Worm (Caenorhabditis elegans): ENCODE measurements around the gene F29A7.8.

Gene F29A7.8

DNA sequence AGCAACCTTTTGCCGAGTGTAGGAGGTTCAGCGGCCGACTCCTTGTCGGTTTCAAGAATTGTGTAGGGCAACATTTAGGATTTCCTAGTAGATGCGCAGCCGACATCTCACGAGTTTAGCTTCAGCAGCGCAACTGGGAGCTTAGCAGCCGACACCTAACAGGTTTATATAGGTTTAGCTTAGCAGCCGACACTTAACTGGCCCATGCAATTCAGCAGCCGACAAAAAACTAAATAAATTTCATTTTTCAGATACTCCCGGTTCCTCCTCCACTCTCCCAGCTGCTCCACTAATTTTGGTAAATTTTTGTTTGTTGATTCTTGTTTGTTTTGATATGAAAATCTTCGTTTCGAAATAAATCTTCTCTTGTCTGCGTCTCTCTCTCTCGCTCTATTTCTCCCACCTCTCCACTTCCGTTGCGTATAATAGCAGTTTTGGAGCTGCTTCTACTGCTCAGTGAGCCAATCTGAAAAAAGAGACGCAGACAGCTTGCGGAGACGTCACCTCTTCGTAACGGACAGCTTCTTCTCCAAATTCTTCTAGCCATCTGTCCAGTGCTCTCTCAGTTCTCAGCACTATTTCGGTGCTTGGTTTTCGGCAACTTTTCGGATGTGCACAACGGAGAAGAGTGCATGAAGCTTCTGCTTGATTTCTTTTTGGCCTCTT is 9.8 kb downstream of the F29A7.8 start:
- TF ChIP-seq nhr-237 (tag; optimal IDR thresholded peaks at IDR 0.05) (no peak), ceh-39 (tag; optimal IDR thresholded peaks at IDR 0.05) (no peak), mab-5 (tag; optimal IDR thresholded peaks at IDR 0.05) (no peak), mep-1 (tag; optimal IDR thresholded peaks at IDR 0.05) (peak; percentile 48), unc-39 (tag; optimal IDR thresholded peaks at IDR 0.05) (no peak), ceh-43 (GFP tag; optimal IDR thresholded peaks at IDR 0.05) (no peak), nhr-12 (tag; optimal IDR thresholded peaks at IDR 0.05) (no peak), cnd-1 (tag; optimal IDR thresholded peaks at IDR 0.05) (no peak), tbx-8 (GFP tag; optimal IDR thresholded peaks at IDR 0.05) (no peak), lsy-2 (tag; optimal IDR thresholded peaks at IDR 0.05) (no peak), zip-8 (tag; optimal IDR thresholded peaks at IDR 0.05) (no peak), mls-2 (tag; optimal IDR thresholded peaks at IDR 0.05) (no peak), snpc-4 (tag; optimal IDR thresholded peaks at IDR 0.05) (no peak), sptf-1 (tag; optimal IDR thresholded peaks at IDR 0.05) (no peak), M03D4.4 (tag; optimal IDR thresholded peaks at IDR 0.05) (no peak), sem-2 (GFP tag; optimal IDR thresholded peaks at IDR 0.05) (no peak), bed-3 (GFP tag; optimal IDR thresholded peaks at IDR 0.05) (no peak), ceh-83 (GFP tag; optimal IDR thresholded peaks at IDR 0.05) (no peak), elt-1 (tag; optimal IDR thresholded peaks at IDR 0.05; ENCODE audit: borderline replicate concordance, insufficient read depth) (no peak), nhr-76 (tag; optimal IDR thresholded peaks at IDR 0.05) (no peak), nhr-2 (tag; optimal IDR thresholded peaks at IDR 0.05) (no peak), unc-120 (tag; optimal IDR thresholded peaks at IDR 0.05; ENCODE audit: poor library complexity, severe bottlenecking) (no peak), ztf-11 (tag; optimal IDR thresholded peaks at IDR 0.05) (no peak), ham-2 (GFP tag; optimal IDR thresholded peaks at IDR 0.05) (no peak), unc-62 (GFP tag; optimal IDR thresholded peaks at IDR 0.05) (peak; percentile 73), ces-1 (GFP tag; optimal IDR thresholded peaks at IDR 0.05) (peak; percentile 80)

DNA sequence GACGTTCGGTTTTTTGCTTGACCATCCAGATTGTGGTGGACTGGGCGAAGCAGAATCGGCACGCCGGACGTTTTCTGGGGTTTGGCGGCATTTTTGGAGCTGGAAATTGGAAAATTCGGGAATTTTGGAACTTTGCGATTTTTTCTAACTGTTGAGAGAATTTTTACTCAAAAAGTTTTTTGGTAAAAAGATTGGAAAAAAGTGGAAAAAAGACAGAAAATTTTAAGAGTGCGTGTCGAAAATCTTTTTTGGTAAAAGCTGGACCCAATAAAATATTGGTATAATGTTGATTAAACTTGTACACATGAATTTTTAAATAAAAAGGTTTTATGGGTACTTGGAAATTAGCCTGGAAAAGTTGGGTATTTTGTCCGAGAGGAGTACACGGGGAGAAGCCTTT is 15.6 kb downstream of the F29A7.8 start, which contains the start of gene T05A8.7:
T05A8.7 (minus strand) TSS at position 101 of the 400 bp plus-strand sequence.
- TF ChIP-seq nhr-28 (tag; optimal IDR thresholded peaks at IDR 0.05) (no peak), drap-1 (GFP tag; optimal IDR thresholded peaks at IDR 0.05) (no peak), mep-1 (tag; optimal IDR thresholded peaks at IDR 0.05) (no peak), snpc-4 (tag; optimal IDR thresholded peaks at IDR 0.05) (no peak), mls-2 (tag; optimal IDR thresholded peaks at IDR 0.05) (no peak), ztf-11 (tag; optimal IDR thresholded peaks at IDR 0.05) (no peak), unc-62 (GFP tag; optimal IDR thresholded peaks at IDR 0.05) (no peak), nhr-237 (tag; optimal IDR thresholded peaks at IDR 0.05) (no peak), elt-3 (tag; optimal IDR thresholded peaks at IDR 0.05) (no peak), mab-5 (tag; optimal IDR thresholded peaks at IDR 0.05) (no peak), ceh-43 (GFP tag; optimal IDR thresholded peaks at IDR 0.05) (no peak), flh-1 (GFP tag; optimal IDR thresholded peaks at IDR 0.05) (no peak)

DNA sequence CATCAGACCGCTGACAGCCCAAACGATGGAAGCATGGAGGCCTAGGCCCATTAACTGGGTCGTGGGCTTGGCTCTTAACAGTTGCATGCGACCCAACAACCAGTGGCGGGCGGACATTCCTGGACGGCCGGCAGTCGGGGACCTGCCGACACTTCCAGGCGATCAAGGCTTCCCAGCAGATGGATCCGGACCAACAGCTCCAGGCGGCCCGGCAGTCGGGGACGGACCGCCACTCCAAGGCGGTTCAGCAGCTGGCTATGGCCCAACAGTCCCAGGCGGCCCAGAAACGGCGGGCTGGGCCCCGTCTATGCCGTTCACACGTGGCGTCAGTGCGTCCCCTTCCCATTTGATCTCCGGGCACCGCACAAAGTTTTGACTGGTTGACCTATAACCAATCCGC is 16.4 kb downstream of the F29A7.8 start:
- TF ChIP-seq ceh-39 (tag; optimal IDR thresholded peaks at IDR 0.05): no peak

DNA sequence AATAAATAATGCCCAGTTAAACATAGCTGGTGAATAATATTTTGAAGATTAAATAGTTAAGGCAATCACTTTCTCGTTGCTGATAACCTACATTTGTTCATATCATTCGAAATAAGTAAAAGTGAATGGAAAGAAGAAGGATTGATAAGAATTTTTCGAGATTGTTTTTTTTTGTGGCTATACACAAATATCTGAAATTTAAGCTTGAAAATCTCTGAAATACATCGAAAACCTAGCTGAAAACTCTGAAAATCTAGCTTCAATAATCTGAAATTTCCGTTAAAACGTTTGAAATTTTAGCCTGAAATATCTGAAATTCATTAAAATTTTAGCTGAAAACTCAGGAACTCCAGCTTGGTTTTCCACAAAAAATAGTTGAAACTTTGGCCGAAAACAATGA is 18.2 kb downstream of the F29A7.8 start, which contains the start of gene T05A8.6:
T05A8.6 (minus strand) TSS at position 101 of the 400 bp plus-strand sequence.
- TF ChIP-seq ham-2 (GFP tag; optimal IDR thresholded peaks at IDR 0.05): no peak
- TF ChIP-seq drap-1 (GFP tag; optimal IDR thresholded peaks at IDR 0.05): no peak
- TF ChIP-seq zip-8 (tag; optimal IDR thresholded peaks at IDR 0.05): no peak
- no peak for TF ChIP-seq nhr-12 (tag; optimal IDR thresholded peaks at IDR 0.05)
- TF ChIP-seq elt-3 (tag; optimal IDR thresholded peaks at IDR 0.05): no peak
- TF ChIP-seq mep-1 (tag; optimal IDR thresholded peaks at IDR 0.05): no peak
- TF ChIP-seq tbx-8 (GFP tag; optimal IDR thresholded peaks at IDR 0.05): no peak
- TF ChIP-seq ceh-83 (GFP tag; optimal IDR thresholded peaks at IDR 0.05): no peak
- no peak for TF ChIP-seq hlh-1 (tag; optimal IDR thresholded peaks at IDR 0.05)
- no peak for TF ChIP-seq unc-39 (tag; optimal IDR thresholded peaks at IDR 0.05)
- no peak for TF ChIP-seq blmp-1 (tag; optimal IDR thresholded peaks at IDR 0.05)
- no peak for TF ChIP-seq lin-32 (GFP tag; optimal IDR thresholded peaks at IDR 0.05)
- TF ChIP-seq nhr-76 (tag; optimal IDR thresholded peaks at IDR 0.05): no peak
- no peak for TF ChIP-seq sptf-1 (tag; optimal IDR thresholded peaks at IDR 0.05)
- TF ChIP-seq ces-1 (GFP tag; optimal IDR thresholded peaks at IDR 0.05): no peak
- TF ChIP-seq lsy-2 (tag; optimal IDR thresholded peaks at IDR 0.05): no peak
- no peak for TF ChIP-seq nhr-237 (tag; optimal IDR thresholded peaks at IDR 0.05)

Measured in whole organism, mixed stage, embryonic.